Worm (Caenorhabditis elegans): ENCODE data around the gene ZC190.2.

- no peak for TF ChIP-seq him-1 (tag; optimal IDR thresholded peaks at IDR 0.05)
- no peak for TF ChIP-seq W03F9.2 (tag; optimal IDR thresholded peaks at IDR 0.05)
These were observed 45.6 kb upstream of the ZC190.2 start, which contains the start of gene oac-29 for ce11 chrV:8635575-8635974.

Measured in whole organism, L4/young adult.